Worm (Caenorhabditis elegans): ENCODE results near the gene npr-6.

DNA sequence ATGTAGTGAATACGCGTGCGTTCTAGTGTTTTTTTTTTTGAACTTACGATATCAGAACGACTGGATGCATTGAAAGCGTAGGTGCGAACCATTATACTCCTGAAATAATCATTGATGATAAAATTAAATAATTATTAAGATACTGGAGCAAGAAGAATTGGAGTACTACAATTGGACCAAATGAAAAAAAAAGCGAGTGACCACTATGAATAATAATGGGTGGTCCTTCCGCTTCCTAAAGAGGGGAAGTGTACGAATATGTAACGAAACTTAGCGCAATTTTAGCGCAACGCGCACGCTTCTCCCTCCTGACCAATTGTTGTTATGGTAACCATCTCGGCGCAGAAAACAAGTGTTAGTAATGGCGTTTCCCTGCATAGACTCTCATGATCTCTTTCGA lies 30.4 kb upstream of the npr-6 start, which contains the start of gene F41E7.9:
- TF ChIP-seq egl-5 (tag; optimal IDR thresholded peaks at IDR 0.05) (no peak), snpc-4 (tag; optimal IDR thresholded peaks at IDR 0.05) (no peak), jun-1 (tag; optimal IDR thresholded peaks at IDR 0.05) (no peak), fos-1 (tag; optimal IDR thresholded peaks at IDR 0.05) (no peak), zag-1 (tag; optimal IDR thresholded peaks at IDR 0.05) (no peak)
